Worm (Caenorhabditis elegans) whole organism, early embryonic: ENCODE data around the gene fbxb-64.

Source experiments
- B0310.2 ChIP-seq: sonication (generic microtip); optimal IDR thresholded peaks from 2 replicates; lab custom pipeline; 2016; ENCODE audit warnings: mild to moderate bottlenecking, missing genetic modification characterization, missing compliant biosample characterization
- F13C5.2 ChIP-seq: sonication (generic microtip); optimal IDR thresholded peaks from 2 replicates; lab custom pipeline; 2017; ENCODE audit warnings: mild to moderate bottlenecking, missing genetic modification characterization, inconsistent platforms, missing compliant biosample characterization
- ama-1 ChIP-seq: fragments of 150-350 bp; optimal IDR thresholded peaks from 2 replicates; lab custom pipeline; 2014
- ceh-13 ChIP-seq: fragments of 200-800 bp; sonication (Bioruptor generic); optimal IDR thresholded peaks from 2 replicates; lab custom pipeline; 2018; ENCODE audit warnings: mild to moderate bottlenecking, missing genetic modification characterization, missing compliant biosample characterization
- ceh-36 ChIP-seq: sonication (generic microtip); optimal IDR thresholded peaks from 2 replicates; lab custom pipeline; 2016; ENCODE audit warnings: missing genetic modification characterization, inconsistent platforms, missing compliant biosample characterization
- hmg-4 ChIP-seq: fragments of 200-800 bp; sonication (Bioruptor generic); optimal IDR thresholded peaks from 2 replicates; lab custom pipeline; 2018; ENCODE audit warnings: mild to moderate bottlenecking, missing genetic modification characterization, missing compliant biosample characterization
- hnd-1 ChIP-seq: sonication (generic microtip); optimal IDR thresholded peaks from 2 replicates; lab custom pipeline; 2016; ENCODE audit warnings: missing genetic modification characterization, missing compliant biosample characterization
- pes-1 ChIP-seq: fragments of 200-800 bp; sonication (Bioruptor generic); IDR thresholded peaks from 2 replicates; pipeline ENCODE4 v1.3.6; 2022; ENCODE audit warnings: missing genetic modification reagents, missing genetic modification characterization, missing compliant biosample characterization
- sea-1 ChIP-seq: fragments of 200-800 bp; sonication (Bioruptor generic); conservative IDR thresholded peaks from 2 replicates; pipeline ENCODE4 v1.3.6; 2022; ENCODE audit warnings: missing genetic modification characterization, missing compliant biosample characterization
- tbx-11 ChIP-seq: fragments of 200-800 bp; sonication (Bioruptor generic); IDR thresholded peaks from 2 replicates; pipeline ENCODE4 v1.3.6; 2022; ENCODE audit warnings: missing genetic modification characterization, missing compliant biosample characterization
- tra-4 ChIP-seq: sonication (generic microtip); optimal IDR thresholded peaks from 2 replicates; lab custom pipeline; 2017; ENCODE audit warnings: missing genetic modification characterization, missing compliant biosample characterization

- TF ChIP-seq tra-4 (tag; lab: Kevin White, UChicago) (no peak), sea-1 (GFP tag; lab: Robert Waterston, UW) (no peak), ama-1 (lab: Kevin White, UChicago) (no peak), hmg-4 (GFP tag; lab: Kevin White, UChicago) (no peak), hnd-1 (no peak), F13C5.2 (tag; lab: Kevin White, UChicago) (no peak), pes-1 (no peak), ceh-13 (GFP tag; lab: Kevin White, UChicago) (no peak), tbx-11 (no peak), B0310.2 (tag; lab: Kevin White, UChicago) (no peak), ceh-36 (tag; lab: Kevin White, UChicago) (no peak)
Measured at ce11 chrV:19309591-19309990, 3.5 kb upstream of the fbxb-64 start, which contains the start of gene F55C9.11.
